Worm (Caenorhabditis elegans): Measurements from ENCODE around the gene C16D2.3.
"Not testable (repeated sequence)": the region's sequence is repeated elsewhere in the genome, so short reads cannot be mapped to it uniquely, and the experiment has no call there.

Gene C16D2.3

ce11 chrII:9100798-9101197 is 37.1 kb upstream of the C16D2.3 start, which contains the start of gene T24H10.5:
TSS of gene T24H10.5 (plus strand) at chrII:9101098.
- TF ChIP-seq madf-6 (GFP tag; IDR thresholded peaks at IDR 0.05) (peak; percentile 34; the same call in 1 of the 2 replicates), attf-6 (GFP tag; IDR thresholded peaks at IDR 0.05) (no peak)

- TF ChIP-seq ceh-100 (GFP tag; IDR thresholded peaks at IDR 0.05) (peak; percentile 53; the same call in 1 of the 2 replicates), let-526 (GFP tag; IDR thresholded peaks at IDR 0.05) (0 out of 2 replicates have a peak, but pooled peaks have one; percentile 42), Y53G8AR.9 (GFP tag; conservative IDR thresholded peaks at IDR 0.05) (peak; percentile 70; the same call in 1 of the 2 replicates), bed-2 (GFP tag; IDR thresholded peaks at IDR 0.05) (0 out of 2 replicates have a peak, but pooled peaks have one; percentile 59), Y56A3A.18 (GFP tag; IDR thresholded peaks at IDR 0.05) (peak; percentile 78; the same call in 1 of the 2 replicates), rcor-1 (GFP tag; IDR thresholded peaks at IDR 0.05) (peak; percentile 70), Y79H2A.3 (GFP tag; conservative IDR thresholded peaks at IDR 0.05) (0 out of 2 replicates have a peak, but pooled peaks have one; percentile 39), ekl-4 (GFP tag; IDR thresholded peaks at IDR 0.05) (peak; percentile 73), ztf-25 (GFP tag; IDR thresholded peaks at IDR 0.05) (peak; percentile 90), Y95B8A.8 (GFP tag; IDR thresholded peaks at IDR 0.05) (peak; percentile 78; the same call in 1 of the 2 replicates), aptf-3 (GFP tag; IDR thresholded peaks at IDR 0.05) (peak; percentile 92; the same call in 1 of the 2 replicates), ceh-91 (GFP tag; IDR thresholded peaks at IDR 0.05) (peak; percentile 50; the same call in 1 of the 2 replicates), pbrm-1 (GFP tag; IDR thresholded peaks at IDR 0.05) (peak; percentile 58), F37B4.10 (GFP tag; IDR thresholded peaks at IDR 0.05) (0 out of 2 replicates have a peak, but pooled peaks have one; percentile 76), hsf-1 (GFP tag; IDR thresholded peaks at IDR 0.05) (peak; percentile 74), tbp1 (GFP tag; optimal IDR thresholded peaks at IDR 0.05) (peak; percentile 75), sea-2 (GFP tag; IDR thresholded peaks at IDR 0.05) (0 out of 2 replicates have a peak, but pooled peaks have one; percentile 54), madf-6 (GFP tag; IDR thresholded peaks at IDR 0.05) (peak; percentile 78), ztf-18 (tag; optimal IDR thresholded peaks at IDR 0.05) (peak; percentile 12), F33H1.4 (GFP tag; IDR thresholded peaks at IDR 0.05) (peak; percentile 57), attf-6 (GFP tag; IDR thresholded peaks at IDR 0.05) (peak; percentile 57; the same call in 1 of the 2 replicates), egl-18 (GFP tag; IDR thresholded peaks at IDR 0.05) (peak; percentile 87), nhr-120 (GFP tag; IDR thresholded peaks at IDR 0.05) (0 out of 2 replicates have a peak, but pooled peaks have one; percentile 45), D2030.7 (GFP tag; IDR thresholded peaks at IDR 0.05) (peak; percentile 83), cebp-2 (GFP tag; IDR thresholded peaks at IDR 0.05) (peak; percentile 94), rpc-1 (tag; optimal IDR thresholded peaks at IDR 0.05) (peak; percentile 41), F39B2.1 (GFP tag; IDR thresholded peaks at IDR 0.05) (peak; percentile 74; the same call in 1 of the 2 replicates), ceh-58 (GFP tag; IDR thresholded peaks at IDR 0.05) (peak; percentile 93; the same call in 1 of the 2 replicates), dox-1 (GFP tag; IDR thresholded peaks at IDR 0.05) (peak; percentile 80), ceh-40 (GFP tag; IDR thresholded peaks at IDR 0.05) (peak; percentile 77; the same call in 1 of the 2 replicates), nfyb-1 (GFP tag; IDR thresholded peaks at IDR 0.05) (peak; percentile 89), ztf-28 (GFP tag; IDR thresholded peaks at IDR 0.05) (peak; percentile 88), hmg-1.2 (GFP tag; IDR thresholded peaks at IDR 0.05) (peak; percentile 58), bed-1 (GFP tag; IDR thresholded peaks at IDR 0.05) (0 out of 2 replicates have a peak, but pooled peaks have one; percentile 52), madf-8 (GFP tag; conservative IDR thresholded peaks at IDR 0.05) (peak; percentile 37; the same call in 1 of the 2 replicates), B0261.1 (tag; optimal IDR thresholded peaks at IDR 0.05) (peak; percentile 40), C17E4.6 (GFP tag; IDR thresholded peaks at IDR 0.05) (peak; percentile 71; the same call in 1 of the 2 replicates), mcd-1 (GFP tag; IDR thresholded peaks at IDR 0.05) (peak; percentile 67), hmg-20 (GFP tag; IDR thresholded peaks at IDR 0.05) (peak; percentile 69), lin-26 (GFP tag; IDR thresholded peaks at IDR 0.05) (peak; percentile 99), egl-44 (GFP tag; IDR thresholded peaks at IDR 0.05) (peak; percentile 94)
- not testable (repeated sequence) for TF ChIP-seq rpc-1 (optimal IDR thresholded peaks at IDR 0.05)
These were observed 35.3 kb upstream of the C16D2.3 start for ce11 chrII:9102623-9103022.

Data from whole organism, young adult.